Worm (Caenorhabditis elegans) whole organism, mixed stage, embryonic: ENCODE measurements around the gene clec-128.

Source experiments
- ces-1 ChIP-seq: fragments of 150-350 bp; optimal IDR thresholded peaks from 2 replicates; lab custom pipeline; 2014; ENCODE audit warnings: missing biosample characterization, missing genetic modification reagents, missing genetic modification characterization
- elt-3 ChIP-seq: fragments of 150-350 bp; optimal IDR thresholded peaks from 2 replicates; lab custom pipeline; 2014; ENCODE audit warnings: missing biosample characterization, missing genetic modification characterization
- lin-13 ChIP-seq: fragments of 150-350 bp; optimal IDR thresholded peaks from 2 replicates; lab custom pipeline; 2014; ENCODE audit warnings: missing biosample characterization, missing genetic modification characterization
- lin-32 ChIP-seq: fragments of 200-800 bp; sonication (Bioruptor generic); optimal IDR thresholded peaks from 2 replicates; lab custom pipeline; 2018; ENCODE audit warnings: mild to moderate bottlenecking, missing genetic modification characterization, missing compliant biosample characterization
- nhr-12 ChIP-seq: fragments of 150-350 bp; optimal IDR thresholded peaks from 2 replicates; lab custom pipeline; 2014; ENCODE audit warnings: missing biosample characterization, missing genetic modification characterization
- nhr-2 ChIP-seq: fragments of 150-350 bp; optimal IDR thresholded peaks from 2 replicates; lab custom pipeline; 2014; ENCODE audit warnings: missing biosample characterization, missing genetic modification characterization
- nhr-237 ChIP-seq: fragments of 150-350 bp; optimal IDR thresholded peaks from 2 replicates; lab custom pipeline; 2014; ENCODE audit warnings: missing biosample characterization, missing genetic modification characterization
- nhr-28 ChIP-seq: fragments of 150-350 bp; optimal IDR thresholded peaks from 2 replicates; lab custom pipeline; 2014; ENCODE audit warnings: missing biosample characterization, missing genetic modification characterization
- pha-4 ChIP-seq: fragments of 150-350 bp; optimal IDR thresholded peaks from 2 replicates; lab custom pipeline; 2018; ENCODE audit warnings: missing biosample characterization, missing genetic modification reagents, missing genetic modification characterization
- sem-2 ChIP-seq: fragments of 200-800 bp; sonication (Bioruptor generic); optimal IDR thresholded peaks from 2 replicates; lab custom pipeline; 2018; ENCODE audit warnings: mild to moderate bottlenecking, missing genetic modification characterization, missing compliant biosample characterization
- snpc-4 ChIP-seq: fragments of 150-350 bp; optimal IDR thresholded peaks from 2 replicates; lab custom pipeline; 2014; ENCODE audit warnings: missing biosample characterization, missing genetic modification characterization
- unc-39 ChIP-seq: fragments of 150-350 bp; optimal IDR thresholded peaks from 2 replicates; lab custom pipeline; 2014; ENCODE audit warnings: missing biosample characterization, missing genetic modification characterization
- ztf-11 ChIP-seq: fragments of 150-350 bp; optimal IDR thresholded peaks from 2 replicates; lab custom pipeline; 2014; ENCODE audit warnings: missing biosample characterization, missing genetic modification characterization

ce11 chrII:3581752-3582151 lies 10.9 kb upstream of the clec-128 start, which contains the start of gene srh-59:
- TF ChIP-seq lin-13 (tag; lab: Kevin White, UChicago) = no peak
- TF ChIP-seq nhr-237 (tag; lab: Kevin White, UChicago) = no peak
- TF ChIP-seq elt-3 (tag; lab: Kevin White, UChicago) = no peak
- no peak for TF ChIP-seq sem-2 (GFP tag; lab: Kevin White, UChicago)
- no peak for TF ChIP-seq unc-39 (tag; lab: Kevin White, UChicago)
- no peak for TF ChIP-seq pha-4 (tag; lab: Kevin White, UChicago)
- no peak for TF ChIP-seq snpc-4 (tag; lab: Kevin White, UChicago)
- no peak for TF ChIP-seq nhr-2 (tag; lab: Kevin White, UChicago)
- no peak for TF ChIP-seq ces-1 (GFP tag; lab: Kevin White, UChicago)
- no peak for TF ChIP-seq ztf-11 (tag; lab: Kevin White, UChicago)
- no peak for TF ChIP-seq nhr-12
- TF ChIP-seq lin-32 (GFP tag; lab: Kevin White, UChicago) = no peak
- TF ChIP-seq nhr-28 (tag; lab: Kevin White, UChicago) = no peak
